Worm (Caenorhabditis elegans) whole organism, L1 larva: ENCODE data around the gene Y11D7A.7.

Experiments used
- C04F5.9 ChIP-seq: sonication (generic microtip); optimal IDR thresholded peaks from 2 replicates; lab custom pipeline; 2016; ENCODE audit warnings: missing genetic modification characterization, missing compliant biosample characterization
- C34B4.2 ChIP-seq: sonication (generic microtip); optimal IDR thresholded peaks from 2 replicates; lab custom pipeline; 2017; ENCODE audit warnings: mild to moderate bottlenecking, missing genetic modification characterization, missing compliant biosample characterization
- F16B12.6 ChIP-seq: fragments of 150-350 bp; optimal IDR thresholded peaks from 2 replicates; lab custom pipeline; 2014; ENCODE audit warnings: missing biosample characterization, missing genetic modification characterization
- Y116A8C.19 ChIP-seq: sonication (generic microtip); optimal IDR thresholded peaks from 2 replicates; lab custom pipeline; 2016; ENCODE audit warnings: missing compliant biosample characterization, missing genetic modification characterization, borderline replicate concordance
- aha-1 ChIP-seq: fragments of 150-350 bp; optimal IDR thresholded peaks from 2 replicates; lab custom pipeline; 2014; ENCODE audit warnings: missing biosample characterization, missing genetic modification characterization
- alr-1 ChIP-seq: fragments of 200-800 bp; sonication (Bioruptor generic); optimal IDR thresholded peaks from 2 replicates; lab custom pipeline; 2018; ENCODE audit warnings: borderline replicate concordance, mild to moderate bottlenecking, missing genetic modification characterization, missing compliant biosample characterization
- ama-1 ChIP-seq: fragments of 150-350 bp; optimal IDR thresholded peaks from 2 replicates; lab custom pipeline; 2014
- blmp-1 ChIP-seq: fragments of 150-350 bp; optimal IDR thresholded peaks from 2 replicates; lab custom pipeline; 2014; ENCODE audit warnings: missing biosample characterization, missing genetic modification characterization
- ceh-8 ChIP-seq: fragments of 200-800 bp; sonication (Bioruptor generic); optimal IDR thresholded peaks from 2 replicates; lab custom pipeline; 2018; ENCODE audit warnings: mild to moderate bottlenecking, missing genetic modification characterization, moderate library complexity, missing compliant biosample characterization
- ceh-88 ChIP-seq: fragments of 200-800 bp; sonication (Bioruptor generic); IDR thresholded peaks from 2 replicates; pipeline ENCODE4 v1.3.6; 2022; ENCODE audit warnings: missing genetic modification characterization, missing compliant biosample characterization
- ces-1 ChIP-seq: fragments of 150-350 bp; optimal IDR thresholded peaks from 2 replicates; lab custom pipeline; 2014; ENCODE audit warnings: missing biosample characterization, missing genetic modification reagents, missing genetic modification characterization
- dpl-1 ChIP-seq, 3 experiments: fragments of 150-350 bp in 2 of 3; sonication (generic microtip) in 1 of 3; optimal IDR thresholded peaks; 2 replicates each; lab custom pipeline; 2014 to 2017; ENCODE audit warnings: missing biosample characterization in 3 of 3, missing genetic modification characterization in 3 of 3, missing genetic modification reagents in 3 of 3
- efl-1 ChIP-seq, 4 experiments: fragments of 150-350 bp; optimal IDR thresholded peaks in 3 of 4; peaks in 1 of 4; 1 replicate in 1 of 4; 2 replicates in 3 of 4; lab custom pipeline; 2014; ENCODE audit warnings: missing biosample characterization in 2 of 4, missing genetic modification characterization in 2 of 4, missing genetic modification reagents in 2 of 4
- elt-2 ChIP-seq: sonication (generic microtip); optimal IDR thresholded peaks from 2 replicates; lab custom pipeline; 2016; ENCODE audit warnings: missing genetic modification characterization, mild to moderate bottlenecking, inconsistent platforms, missing compliant biosample characterization, missing genetic modification reagents
- fos-1 ChIP-seq: fragments of 150-350 bp; optimal IDR thresholded peaks from 2 replicates; lab custom pipeline; 2014; ENCODE audit warnings: missing biosample characterization, missing genetic modification characterization
- hpl-2 ChIP-seq: fragments of 150-350 bp; optimal IDR thresholded peaks from 2 replicates; lab custom pipeline; 2014; ENCODE audit warnings: missing biosample characterization, missing genetic modification reagents, missing genetic modification characterization
- jun-1 ChIP-seq: fragments of 150-350 bp; optimal IDR thresholded peaks from 2 replicates; lab custom pipeline; 2014; ENCODE audit warnings: missing biosample characterization, missing genetic modification reagents, missing genetic modification characterization
- lin-14 ChIP-seq: fragments of 200-800 bp; sonication (Bioruptor generic); optimal IDR thresholded peaks from 2 replicates; lab custom pipeline; 2018; ENCODE audit warnings: mild to moderate bottlenecking, missing genetic modification characterization, moderate library complexity, missing compliant biosample characterization
- mef-2 ChIP-seq: fragments of 150-350 bp; optimal IDR thresholded peaks from 2 replicates; lab custom pipeline; 2014; ENCODE audit warnings: missing biosample characterization, missing genetic modification characterization
- mep-1 ChIP-seq: fragments of 150-350 bp; optimal IDR thresholded peaks from 2 replicates; lab custom pipeline; 2014; ENCODE audit warnings: missing biosample characterization, missing genetic modification characterization
- nhr-71 ChIP-seq: sonication (generic microtip); optimal IDR thresholded peaks from 2 replicates; lab custom pipeline; 2016; ENCODE audit warnings: mild to moderate bottlenecking, missing genetic modification characterization, moderate library complexity, missing compliant biosample characterization
- nhr-76 ChIP-seq: sonication (generic microtip); optimal IDR thresholded peaks from 2 replicates; lab custom pipeline; 2017; ENCODE audit warnings: missing biosample characterization, missing genetic modification characterization
- nhr-85 ChIP-seq: sonication (generic microtip); peaks from one replicate; lab custom pipeline; 2016; ENCODE audit warnings: missing genetic modification characterization, inconsistent platforms, missing compliant biosample characterization
- pax-3 ChIP-seq: fragments of 200-800 bp; sonication (Bioruptor generic); optimal IDR thresholded peaks from 2 replicates; lab custom pipeline; 2018; ENCODE audit warnings: mild to moderate bottlenecking, missing genetic modification characterization, moderate library complexity, missing compliant biosample characterization
- sox-4 ChIP-seq: sonication (generic microtip); optimal IDR thresholded peaks from 2 replicates; lab custom pipeline; 2016; ENCODE audit warnings: missing genetic modification characterization, missing compliant biosample characterization
- sup-37 ChIP-seq: fragments of 200-800 bp; sonication (Bioruptor generic); optimal IDR thresholded peaks from 2 replicates; lab custom pipeline; 2018; ENCODE audit warnings: mild to moderate bottlenecking, missing genetic modification characterization, missing compliant biosample characterization
- unc-130 ChIP-seq: fragments of 150-350 bp; optimal IDR thresholded peaks from 2 replicates; lab custom pipeline; 2017; ENCODE audit warnings: missing biosample characterization, missing genetic modification characterization, inconsistent platforms
- unc-62 ChIP-seq: fragments of 150-350 bp; optimal IDR thresholded peaks from 2 replicates; lab custom pipeline; 2014; ENCODE audit warnings: missing biosample characterization, missing genetic modification reagents, missing genetic modification characterization
- unc-98 ChIP-seq: fragments of 200-800 bp; sonication (Bioruptor generic); IDR thresholded peaks from 2 replicates; pipeline ENCODE4 v1.3.6; 2022; ENCODE audit warnings: missing genetic modification characterization, missing compliant biosample characterization
- xbp-1 ChIP-seq: sonication (generic microtip); optimal IDR thresholded peaks from 2 replicates; lab custom pipeline; 2016; ENCODE audit warnings: missing genetic modification characterization, missing compliant biosample characterization
- zag-1 ChIP-seq: fragments of 150-350 bp; optimal IDR thresholded peaks from 2 replicates; lab custom pipeline; 2014; ENCODE audit warnings: missing biosample characterization, missing genetic modification characterization
- zip-4 ChIP-seq: fragments of 200-800 bp; sonication (Bioruptor generic); optimal IDR thresholded peaks from 2 replicates; lab custom pipeline; 2018; ENCODE audit warnings: mild to moderate bottlenecking, missing genetic modification characterization, moderate library complexity, missing compliant biosample characterization
- ztf-11 ChIP-seq, 2 experiments: sonication (generic microtip); optimal IDR thresholded peaks; 2 replicates each; lab custom pipeline; 2016 to 2017; ENCODE audit warnings: missing genetic modification characterization in 2 of 2, missing biosample characterization in 1 of 2, missing compliant biosample characterization in 1 of 2

Y11D7A.7 gene

DNA sequence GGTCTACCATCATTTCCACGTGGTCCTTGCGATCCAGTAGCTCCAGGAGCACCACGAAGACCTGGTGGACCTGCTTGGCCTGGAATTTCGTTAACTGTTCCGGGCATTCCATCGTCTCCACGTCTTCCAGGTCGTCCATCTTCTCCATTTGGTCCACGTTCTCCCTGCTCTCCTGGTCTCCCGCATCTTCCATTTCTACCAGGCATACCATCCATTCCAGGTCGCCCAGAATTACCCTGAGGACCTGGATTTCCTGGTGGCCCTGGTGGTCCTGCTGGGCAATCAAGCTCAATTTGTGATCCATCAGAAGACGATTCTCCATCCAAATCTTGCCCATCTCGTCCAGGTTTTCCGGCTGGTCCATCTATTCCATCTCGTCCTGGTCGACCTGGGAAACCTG lies 11.5 kb downstream of the Y11D7A.7 start:
- TF ChIP-seq alr-1 (tag; lab: Kevin White, UChicago): no peak
- no peak for TF ChIP-seq efl-1 (optimal IDR thresholded peaks at IDR 0.05; lab: Kevin White, UChicago)
- TF ChIP-seq efl-1 (GFP tag; optimal IDR thresholded peaks at IDR 0.05 in 1 of 2; lab: Kevin White, UChicago): peak in 1 of 2 experiments; percentile 70

DNA sequence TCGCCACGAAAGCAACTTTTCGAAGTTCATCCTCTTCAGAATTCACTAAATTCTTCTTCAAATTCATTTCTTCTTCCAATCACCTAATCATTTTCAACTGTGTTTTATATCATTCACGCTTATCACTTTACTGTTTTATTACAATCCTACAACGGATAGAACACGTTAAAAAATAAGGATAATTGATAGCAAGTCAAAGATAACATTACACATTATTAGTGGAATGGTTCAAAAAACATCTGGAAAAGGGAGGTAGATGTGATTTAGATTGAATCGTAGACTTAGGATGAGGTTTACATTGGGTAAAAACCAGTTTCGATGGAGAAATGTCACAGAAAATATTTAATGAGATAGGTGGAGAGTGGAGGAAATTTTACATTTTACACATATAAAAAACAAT lies 12.4 kb downstream of the Y11D7A.7 start, which contains the start of gene col-120:
Gene col-120, minus strand, starts transcription at position 101 of the 400 bp plus-strand sequence.
- TF ChIP-seq nhr-85 (tag; lab: Kevin White, UChicago): no peak
- TF ChIP-seq ces-1 (GFP tag; lab: Kevin White, UChicago): no peak
- no peak for TF ChIP-seq lin-14 (GFP tag; lab: Kevin White, UChicago)
- no peak for TF ChIP-seq unc-62 (GFP tag; lab: Kevin White, UChicago)
- no peak for TF ChIP-seq unc-98 (GFP tag; lab: Robert Waterston, UW)
- no peak for TF ChIP-seq ztf-11 (tag; optimal IDR thresholded peaks at IDR 0.05; lab: Kevin White, UChicago)
- no peak for TF ChIP-seq zip-4 (GFP tag; lab: Kevin White, UChicago)
- TF ChIP-seq unc-130 (tag; lab: Kevin White, UChicago): no peak
- TF ChIP-seq xbp-1: no peak
- no peak for TF ChIP-seq ceh-8 (GFP tag; lab: Kevin White, UChicago)
- TF ChIP-seq jun-1 (tag; lab: Kevin White, UChicago): no peak
- TF ChIP-seq hpl-2 (GFP tag; lab: Kevin White, UChicago): no peak
- TF ChIP-seq C04F5.9 (tag; lab: Kevin White, UChicago): no peak

DNA sequence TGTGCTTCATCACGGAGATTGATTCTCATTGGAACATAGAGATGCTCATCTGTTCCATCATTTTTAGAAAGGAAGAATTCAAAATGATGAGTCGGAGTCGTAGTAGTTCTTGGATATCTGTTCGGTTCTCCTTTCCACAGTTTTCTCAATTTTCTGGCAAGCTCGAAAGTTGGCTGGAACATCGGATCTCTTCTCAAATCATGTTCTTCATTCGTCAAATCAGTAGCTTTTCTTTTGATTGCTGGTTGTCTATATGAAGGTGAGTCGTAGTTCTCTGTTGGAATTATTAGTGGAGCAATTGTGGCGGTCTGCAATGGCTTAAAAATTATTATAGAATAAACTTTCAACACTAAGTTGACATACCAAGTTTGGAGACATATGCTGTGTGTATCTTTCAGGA lies 13.0 kb downstream of the Y11D7A.7 start:
- TF ChIP-seq sup-37: no peak
- no peak for TF ChIP-seq zag-1 (tag; lab: Kevin White, UChicago)
- TF ChIP-seq nhr-76 (tag; lab: Kevin White, UChicago): no peak
- no peak for TF ChIP-seq fos-1 (tag; lab: Kevin White, UChicago)
- no peak for TF ChIP-seq lin-14 (GFP tag; lab: Kevin White, UChicago)
- no peak for TF ChIP-seq dpl-1 (GFP tag; optimal IDR thresholded peaks at IDR 0.05; lab: Kevin White, UChicago)
- TF ChIP-seq blmp-1 (tag; lab: Kevin White, UChicago): no peak
- TF ChIP-seq ceh-8 (GFP tag; lab: Kevin White, UChicago): no peak
- no peak for TF ChIP-seq sox-4
- no peak for TF ChIP-seq nhr-85 (tag; lab: Kevin White, UChicago)
- TF ChIP-seq F16B12.6 (tag; lab: Kevin White, UChicago): no peak
- TF ChIP-seq Y116A8C.19: no peak
- TF ChIP-seq pax-3 (tag; lab: Kevin White, UChicago): no peak
- TF ChIP-seq ceh-88 (GFP tag; lab: Robert Waterston, UW): no peak
- TF ChIP-seq hpl-2 (GFP tag; lab: Kevin White, UChicago): no peak
- no peak for TF ChIP-seq mep-1 (tag; lab: Kevin White, UChicago)
- TF ChIP-seq alr-1 (tag; lab: Kevin White, UChicago): no peak

DNA sequence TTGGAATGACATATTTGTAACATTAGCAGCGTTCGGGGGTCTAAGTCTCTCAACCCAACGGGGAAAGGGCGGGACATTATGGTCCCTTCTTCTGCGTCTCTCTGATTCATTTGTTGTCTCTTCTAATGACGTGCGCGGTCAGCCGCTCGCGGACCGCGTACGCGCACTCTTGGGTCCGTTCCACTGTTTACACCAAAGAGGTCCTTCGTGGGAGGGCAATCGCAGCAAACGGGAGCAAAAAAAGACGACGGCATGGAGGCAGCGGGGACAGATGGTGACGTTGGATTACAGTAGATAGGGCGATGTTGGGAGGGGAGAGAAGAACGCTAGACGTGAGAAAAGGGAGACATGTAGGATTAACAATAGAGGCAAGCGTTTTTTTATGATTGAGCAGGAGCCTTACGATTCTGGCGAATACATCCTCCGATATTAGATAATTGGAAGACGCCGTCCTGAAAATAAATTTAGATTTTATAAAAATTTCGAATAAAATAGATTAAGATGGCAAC lies 14.5 kb downstream of the Y11D7A.7 start, which contains the start of gene flh-1:
Gene flh-1, minus strand, starts transcription at position 459 of the 509 bp plus-strand sequence.
- TF ChIP-seq sup-37 (no peak), mep-1 (tag; lab: Kevin White, UChicago) (no peak), nhr-76 (tag; lab: Kevin White, UChicago) (no peak), ztf-11 (tag; optimal IDR thresholded peaks at IDR 0.05; lab: Kevin White, UChicago) (no peak), elt-2 (no peak), dpl-1 (GFP tag; optimal IDR thresholded peaks at IDR 0.05; lab: Kevin White, UChicago) (no peak), aha-1 (tag; lab: Kevin White, UChicago) (no peak), alr-1 (tag; lab: Kevin White, UChicago) (no peak), nhr-71 (tag; lab: Kevin White, UChicago) (no peak), pax-3 (tag; lab: Kevin White, UChicago) (no peak), ceh-8 (GFP tag; lab: Kevin White, UChicago) (no peak), ama-1 (lab: Kevin White, UChicago) (no peak), Y116A8C.19 (no peak), nhr-85 (tag; lab: Kevin White, UChicago) (no peak), C34B4.2 (no peak), mef-2 (tag; lab: Kevin White, UChicago) (no peak)
